Fruit fly (Drosophila melanogaster) whole organism, adult: ENCODE results near the gene Ifrd1.

Experiments
- CG1620 ChIP-seq: fragments of 200-800 bp; sonication (Bioruptor generic); optimal IDR thresholded peaks from 2 replicates; lab custom pipeline; 2016; ENCODE audit warnings: missing biosample characterization, missing genetic modification characterization
- pad ChIP-seq: fragments of 200-800 bp; sonication (Bioruptor generic); optimal IDR thresholded peaks from 3 replicates; lab custom pipeline; 2017; ENCODE audit warnings: missing biosample characterization, missing genetic modification characterization, mild to moderate bottlenecking, moderate library complexity, missing genetic modification reagents
- tj ChIP-seq: fragments of 200-800 bp; sonication (Bioruptor generic); optimal IDR thresholded peaks from 3 replicates; lab custom pipeline; 2017; ENCODE audit warnings: missing biosample characterization, mild to moderate bottlenecking, missing genetic modification characterization, moderate library complexity

- TF ChIP-seq CG1620 (GFP tag; lab: Kevin White, UChicago): no peak
- TF ChIP-seq tj (GFP tag; lab: Kevin White, UChicago): no peak
- no peak for TF ChIP-seq pad (GFP tag; lab: Kevin White, UChicago)
Observed at dm6 chr2L:2840311-2840710, 34.0 kb downstream of the Ifrd1 start.
